Fruit fly (Drosophila melanogaster) whole organism, adult: ENCODE measurements around the gene haf.

Source experiments
- CG14711 ChIP-seq: fragments of 200-800 bp; sonication (Bioruptor generic); optimal IDR thresholded peaks from 2 replicates; lab custom pipeline; 2018; ENCODE audit warnings: missing biosample characterization, mild to moderate bottlenecking, missing genetic modification characterization, moderate library complexity
- Mnt ChIP-seq: fragments of 200-800 bp; sonication (Bioruptor generic); optimal IDR thresholded peaks from 2 replicates; lab custom pipeline; 2016; ENCODE audit warnings: missing biosample characterization, mild to moderate bottlenecking, missing genetic modification characterization
- pad ChIP-seq: fragments of 200-800 bp; sonication (Bioruptor generic); optimal IDR thresholded peaks from 3 replicates; lab custom pipeline; 2017; ENCODE audit warnings: missing biosample characterization, missing genetic modification characterization, mild to moderate bottlenecking, moderate library complexity, missing genetic modification reagents

- TF ChIP-seq CG14711 (tag; lab: Kevin White, UChicago) (no peak), Mnt (GFP tag; lab: Kevin White, UChicago) (no peak), pad (GFP tag; lab: Kevin White, UChicago) (no peak)
Measured at dm6 chr2L:1633397-1633796, 78.5 kb downstream of the haf start.
